Worm (Caenorhabditis elegans) whole organism, L2 larva: ENCODE data around the gene F56A8.5.

Experiments used
- C34F6.9 ChIP-seq: fragments of 150-350 bp; optimal IDR thresholded peaks from 2 replicates; lab custom pipeline; 2014; ENCODE audit warnings: missing biosample characterization, missing genetic modification characterization
- F13H6.1 ChIP-seq: sonication (generic microtip); optimal IDR thresholded peaks from 2 replicates; lab custom pipeline; 2016; ENCODE audit warnings: missing genetic modification characterization, missing compliant biosample characterization
- Y55F3AM.14 ChIP-seq: fragments of 200-800 bp; sonication (Bioruptor generic); optimal IDR thresholded peaks from 2 replicates; lab custom pipeline; 2018; ENCODE audit warnings: mild to moderate bottlenecking, missing genetic modification characterization, missing compliant biosample characterization
- ZK546.5 ChIP-seq: sonication (generic microtip); optimal IDR thresholded peaks from 2 replicates; lab custom pipeline; 2017; ENCODE audit warnings: missing biosample characterization, missing genetic modification characterization
- aly-2 ChIP-seq: fragments of 150-350 bp; optimal IDR thresholded peaks from 2 replicates; lab custom pipeline; 2014; ENCODE audit warnings: missing biosample characterization, missing genetic modification characterization
- ama-1 ChIP-seq: fragments of 150-350 bp; optimal IDR thresholded peaks from 2 replicates; lab custom pipeline; 2018; ENCODE audit warnings: inconsistent platforms
- ceh-16 ChIP-seq: fragments of 150-350 bp; optimal IDR thresholded peaks from 2 replicates; lab custom pipeline; 2014; ENCODE audit warnings: missing biosample characterization, missing genetic modification characterization
- crh-2 ChIP-seq: sonication (generic microtip); optimal IDR thresholded peaks from 2 replicates; lab custom pipeline; 2017; ENCODE audit warnings: missing biosample characterization, missing genetic modification characterization
- dmd-4 ChIP-seq: sonication (generic microtip); optimal IDR thresholded peaks from 2 replicates; lab custom pipeline; 2017; ENCODE audit warnings: missing biosample characterization, missing genetic modification characterization
- egl-27 ChIP-seq: sonication (generic microtip); optimal IDR thresholded peaks from 3 replicates; lab custom pipeline; 2017; ENCODE audit warnings: missing biosample characterization, missing genetic modification reagents, missing genetic modification characterization
- elt-1 ChIP-seq: fragments of 150-350 bp; optimal IDR thresholded peaks from 2 replicates; lab custom pipeline; 2014; ENCODE audit warnings: missing biosample characterization, missing genetic modification characterization
- elt-3 ChIP-seq: sonication (generic microtip); optimal IDR thresholded peaks from 2 replicates; lab custom pipeline; 2017; ENCODE audit warnings: missing biosample characterization, missing genetic modification characterization
- fos-1 ChIP-seq: fragments of 150-350 bp; optimal IDR thresholded peaks from 2 replicates; lab custom pipeline; 2014; ENCODE audit warnings: missing biosample characterization, missing genetic modification characterization
- gmeb-1 ChIP-seq: fragments of 150-350 bp; optimal IDR thresholded peaks from 2 replicates; lab custom pipeline; 2014; ENCODE audit warnings: missing biosample characterization, missing genetic modification characterization
- lin-11 ChIP-seq: fragments of 150-350 bp; sonication (generic microtip); optimal IDR thresholded peaks from 2 replicates; lab custom pipeline; 2014; ENCODE audit warnings: missing biosample characterization, missing genetic modification characterization, inconsistent platforms, mixed read lengths
- lin-39 ChIP-seq: fragments of 150-350 bp; optimal IDR thresholded peaks from 2 replicates; lab custom pipeline; 2014; ENCODE audit warnings: missing biosample characterization, missing genetic modification reagents, missing genetic modification characterization
- lsy-2 ChIP-seq, 2 experiments: fragments of 150-350 bp in 1 of 2; sonication (generic microtip) in 1 of 2; optimal IDR thresholded peaks; 2 replicates each; lab custom pipeline; 2014 to 2017; ENCODE audit warnings: missing biosample characterization in 2 of 2, missing genetic modification characterization in 2 of 2
- mdl-1 ChIP-seq, 2 experiments: fragments of 150-350 bp in 1 of 2; sonication (generic microtip) in 1 of 2; optimal IDR thresholded peaks; 2 replicates each; lab custom pipeline; 2017; ENCODE audit warnings: missing biosample characterization in 2 of 2, missing genetic modification characterization in 2 of 2
- nhr-11 ChIP-seq: fragments of 150-350 bp; optimal IDR thresholded peaks from 2 replicates; lab custom pipeline; 2014; ENCODE audit warnings: missing biosample characterization, missing genetic modification characterization
- nhr-12 ChIP-seq: fragments of 150-350 bp; optimal IDR thresholded peaks from 2 replicates; lab custom pipeline; 2014; ENCODE audit warnings: missing biosample characterization, missing genetic modification characterization
- nhr-23 ChIP-seq: fragments of 150-350 bp; optimal IDR thresholded peaks from 2 replicates; lab custom pipeline; 2014; ENCODE audit warnings: missing biosample characterization, missing genetic modification reagents, missing genetic modification characterization
- nhr-237 ChIP-seq: fragments of 150-350 bp; optimal IDR thresholded peaks from 2 replicates; lab custom pipeline; 2014; ENCODE audit warnings: missing biosample characterization, missing genetic modification characterization
- nhr-6 ChIP-seq: fragments of 150-350 bp; optimal IDR thresholded peaks from 2 replicates; lab custom pipeline; 2014; ENCODE audit warnings: missing biosample characterization, missing genetic modification characterization
- nhr-77 ChIP-seq: fragments of 150-350 bp; optimal IDR thresholded peaks from 2 replicates; lab custom pipeline; 2014; ENCODE audit warnings: missing biosample characterization, missing genetic modification characterization
- sem-4 ChIP-seq: fragments of 150-350 bp; optimal IDR thresholded peaks from 2 replicates; lab custom pipeline; 2014; ENCODE audit warnings: missing biosample characterization, missing genetic modification reagents, missing genetic modification characterization
- skn-1 ChIP-seq: sonication (generic microtip); optimal IDR thresholded peaks from 2 replicates; lab custom pipeline; 2017; ENCODE audit warnings: missing biosample characterization, missing genetic modification characterization
- sma-3 ChIP-seq: sonication (generic microtip); optimal IDR thresholded peaks from 2 replicates; lab custom pipeline; 2016; ENCODE audit warnings: missing genetic modification reagents, missing genetic modification characterization, missing compliant biosample characterization
- unc-55 ChIP-seq: fragments of 150-350 bp; sonication (generic microtip); optimal IDR thresholded peaks from 3 replicates; lab custom pipeline; 2014; ENCODE audit warnings: missing biosample characterization, missing genetic modification reagents, missing genetic modification characterization
- unc-62 ChIP-seq: fragments of 150-350 bp; optimal IDR thresholded peaks from 2 replicates; lab custom pipeline; 2014; ENCODE audit warnings: missing biosample characterization, missing genetic modification reagents, missing genetic modification characterization
- ztf-11 ChIP-seq: sonication (generic microtip); optimal IDR thresholded peaks from 2 replicates; lab custom pipeline; 2017; ENCODE audit warnings: missing biosample characterization, missing genetic modification characterization
- ztf-4 ChIP-seq: fragments of 150-350 bp; optimal IDR thresholded peaks from 2 replicates; lab custom pipeline; 2014; ENCODE audit warnings: missing biosample characterization, missing genetic modification characterization

The F56A8.5 gene

DNA sequence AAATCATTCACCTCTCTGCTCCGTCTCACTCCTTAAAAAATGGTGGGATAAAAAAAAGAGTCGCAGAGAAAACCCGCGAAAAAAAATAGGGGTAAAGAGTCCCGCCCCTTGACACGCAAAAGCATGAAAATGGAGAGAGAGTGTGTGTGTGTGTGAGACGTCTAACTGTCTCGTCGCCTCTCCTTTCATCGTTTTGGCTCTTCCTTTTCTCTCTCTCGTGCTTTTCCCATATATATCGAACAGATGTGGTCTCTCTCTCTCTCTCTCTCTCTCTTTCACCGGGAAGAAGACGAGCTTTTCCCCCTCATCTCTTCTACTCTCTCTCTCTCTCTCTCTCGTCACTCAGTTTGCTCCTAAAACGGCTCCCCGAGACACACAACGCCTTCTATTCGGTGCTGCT lies 10.1 kb downstream of the F56A8.5 start (continued):
- TF ChIP-seq nhr-11 (tag; lab: Kevin White, UChicago) (no peak), Y55F3AM.14 (GFP tag; lab: Kevin White, UChicago) (peak; percentile 74), dmd-4 (tag; lab: Kevin White, UChicago) (no peak), ceh-16 (tag; lab: Kevin White, UChicago) (no peak), skn-1 (tag; lab: Kevin White, UChicago) (peak; percentile 38), ZK546.5 (tag; lab: Kevin White, UChicago) (peak; percentile 2), elt-3 (tag; lab: Kevin White, UChicago) (no peak), sma-3 (no peak), nhr-23 (tag; lab: Kevin White, UChicago) (no peak), fos-1 (tag; lab: Kevin White, UChicago) (peak; percentile 69), mdl-1 (tag; optimal IDR thresholded peaks at IDR 0.05; lab: Kevin White, UChicago) (peak; percentile 63 to 67), sem-4 (tag; lab: Kevin White, UChicago) (peak; percentile 74), elt-1 (no peak), F13H6.1 (tag; lab: Kevin White, UChicago) (peak; percentile 88), ztf-11 (no peak), nhr-237 (tag; lab: Kevin White, UChicago) (no peak), nhr-12 (no peak), gmeb-1 (tag; lab: Kevin White, UChicago) (no peak), ama-1 (lab: Kevin White, UChicago) (no peak)

DNA sequence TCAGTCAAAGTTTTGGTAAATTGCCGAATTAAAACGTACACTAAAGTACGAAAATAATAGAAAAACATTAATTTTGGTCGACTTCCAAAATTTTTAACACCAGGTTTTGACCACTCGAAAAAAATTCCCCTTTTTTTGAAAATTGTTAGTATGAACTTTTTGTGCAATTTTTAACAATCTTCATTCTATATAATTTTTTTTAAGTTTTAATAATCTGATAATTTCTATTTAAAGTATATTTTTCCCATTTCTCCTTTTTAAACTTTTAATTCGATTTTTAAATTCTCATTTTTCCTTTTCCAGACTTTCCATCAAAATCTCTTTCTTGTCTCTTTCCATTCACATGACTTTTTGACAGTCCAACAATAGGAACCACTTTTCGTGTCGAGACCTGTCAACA lies 11.3 kb downstream of the F56A8.5 start, which contains the start of gene unc-64:
Gene unc-64 (plus strand): TSS at position 301 of the 400 bp plus-strand sequence.
- TF ChIP-seq nhr-11 (tag; lab: Kevin White, UChicago) (no peak), nhr-6 (tag; lab: Kevin White, UChicago) (no peak), ZK546.5 (tag; lab: Kevin White, UChicago) (no peak), ztf-4 (tag; lab: Kevin White, UChicago) (no peak), crh-2 (tag; lab: Kevin White, UChicago) (no peak), elt-3 (tag; lab: Kevin White, UChicago) (no peak), ama-1 (lab: Kevin White, UChicago) (no peak), sem-4 (tag; lab: Kevin White, UChicago) (no peak), fos-1 (tag; lab: Kevin White, UChicago) (no peak), lsy-2 (tag; optimal IDR thresholded peaks at IDR 0.05; lab: Kevin White, UChicago) (no peak), unc-62 (no peak)

DNA sequence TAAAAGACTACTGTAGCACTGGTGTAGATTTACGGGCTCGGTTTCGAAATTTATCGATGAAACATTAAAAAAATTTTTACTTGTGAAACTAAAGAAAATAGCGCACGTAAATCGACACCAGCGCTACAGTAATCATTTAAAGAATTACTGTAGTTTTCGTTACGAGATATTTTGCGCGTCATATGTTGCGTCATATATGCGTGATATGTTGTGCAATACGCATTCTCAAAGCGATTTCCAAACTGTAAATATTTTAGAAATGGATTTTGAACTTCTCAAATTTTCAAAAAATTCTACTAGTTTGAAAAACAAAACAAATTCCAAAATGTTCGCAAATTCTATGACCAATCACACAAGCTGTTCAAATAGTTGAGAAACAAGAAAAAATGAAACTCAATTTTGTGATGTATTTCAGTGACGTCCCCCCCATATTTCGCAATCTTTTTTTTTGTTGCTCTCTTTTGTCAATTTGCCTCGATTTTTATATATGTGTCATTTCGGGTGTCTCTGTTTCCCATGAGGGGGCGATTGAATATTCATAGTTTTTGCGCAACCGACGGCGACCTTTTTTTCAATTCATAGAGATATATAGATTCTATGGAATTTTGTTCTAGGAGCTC lies 12.3 kb downstream of the F56A8.5 start:
- TF ChIP-seq nhr-237 (tag; lab: Kevin White, UChicago) (no peak), dmd-4 (tag; lab: Kevin White, UChicago) (no peak), lin-11 (tag; lab: Kevin White, UChicago) (no peak), lin-39 (tag; lab: Kevin White, UChicago) (no peak), C34F6.9 (tag; lab: Kevin White, UChicago) (peak; percentile 9), nhr-77 (tag; lab: Kevin White, UChicago) (no peak), aly-2 (tag; lab: Kevin White, UChicago) (no peak), unc-55 (GFP tag; lab: Kevin White, UChicago) (peak; percentile 25)

DNA sequence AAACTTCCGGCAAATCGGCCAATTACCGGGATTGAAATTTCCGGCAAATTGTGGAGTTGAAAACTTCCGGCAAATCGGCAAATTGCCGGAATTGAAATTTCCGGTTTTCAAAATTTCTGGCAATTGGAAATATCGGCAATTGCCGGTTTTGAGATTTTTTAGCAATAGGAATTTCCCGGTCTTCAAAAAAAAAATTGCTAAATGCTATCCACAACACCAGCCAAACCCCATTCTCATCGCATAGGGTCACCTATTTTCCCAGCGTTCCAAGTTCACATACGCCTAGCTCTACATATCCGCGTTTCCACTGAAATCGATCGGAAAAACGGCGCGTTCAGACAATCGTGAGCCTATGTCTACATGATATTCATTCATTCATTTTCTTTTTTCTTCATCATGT lies 19.8 kb downstream of the F56A8.5 start, which contains the start of gene F56A8.8:
Gene F56A8.8 (plus strand): TSS at position 301 of the 400 bp plus-strand sequence.
- TF ChIP-seq nhr-77 (tag; lab: Kevin White, UChicago) (no peak), sma-3 (no peak), nhr-23 (tag; lab: Kevin White, UChicago) (no peak), egl-27 (tag; lab: Kevin White, UChicago) (no peak), ceh-16 (tag; lab: Kevin White, UChicago) (no peak), lin-39 (tag; lab: Kevin White, UChicago) (no peak), nhr-11 (tag; lab: Kevin White, UChicago) (no peak), gmeb-1 (tag; lab: Kevin White, UChicago) (no peak), elt-3 (tag; lab: Kevin White, UChicago) (no peak)
- TF ChIP-seq, all 48 proteins: peak for 0

DNA sequence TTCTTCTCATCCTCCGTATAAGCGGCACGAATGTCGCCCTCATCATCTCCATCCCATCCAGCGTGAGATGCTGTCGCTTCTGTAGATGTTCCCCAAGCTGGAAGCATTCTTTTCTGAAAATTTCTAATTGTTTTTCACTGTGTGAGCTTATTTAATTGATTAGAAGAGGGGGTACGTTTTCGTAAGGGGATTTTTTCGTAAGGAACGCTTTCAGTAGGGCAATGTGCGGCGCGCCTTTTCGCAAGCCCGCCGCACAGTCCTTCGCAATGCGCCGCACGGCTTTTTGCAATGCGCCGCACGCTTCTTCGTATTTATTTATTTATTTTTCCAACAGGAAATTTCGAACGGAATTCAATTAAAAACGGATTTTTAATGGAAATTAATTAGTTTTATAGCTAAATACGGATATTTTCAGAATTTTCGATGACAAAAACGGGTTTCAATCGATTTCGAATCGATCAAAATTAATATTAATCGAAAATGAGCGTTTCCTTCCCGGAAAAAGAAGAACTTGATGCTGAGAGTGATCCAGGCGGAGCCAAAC lies 27.4 kb downstream of the F56A8.5 start, which contains the start of gene set-25:
Gene set-25 (minus strand): TSS at position 120 of the 544 bp plus-strand sequence.
- TF ChIP-seq lsy-2 (tag; optimal IDR thresholded peaks at IDR 0.05; lab: Kevin White, UChicago) (peak in 1 of 2 experiments; percentile 37), sma-3 (peak; percentile 8)
